Fruit fly (Drosophila melanogaster): ENCODE data around the gene RpS13.
A peak's percentile ranks its signal among the peaks of the same experiment; 100 is the strongest.

dm6 chr2L:8361204-8361952, 3.1 kb downstream of the RpS13 start:
- TF ChIP-seq Xbp1 (GFP tag; optimal IDR thresholded peaks at IDR 0.05) (peak; percentile 23), HmgZ (tag; optimal IDR thresholded peaks at IDR 0.05) (no peak), Sox102F (GFP tag; optimal IDR thresholded peaks at IDR 0.05) (peak; percentile 20)

Data from whole organism, embryonic.